Worm (Caenorhabditis elegans): Measurements from ENCODE around the gene EGAP4.1.

ce11 chrX:8709424-8709823 is 17.8 kb downstream of the EGAP4.1 start, which contains the start of gene kreg-1:
- no peak for TF ChIP-seq lim-6 (tag; optimal IDR thresholded peaks at IDR 0.05)
- TF ChIP-seq ama-1 (optimal IDR thresholded peaks at IDR 0.05) = no peak
- no peak for TF ChIP-seq mec-3 (tag; optimal IDR thresholded peaks at IDR 0.05; ENCODE audit: borderline replicate concordance)
- no peak for TF ChIP-seq ceh-6 (GFP tag; optimal IDR thresholded peaks at IDR 0.05)
- TF ChIP-seq eyg-1 (tag; optimal IDR thresholded peaks at IDR 0.05) = no peak
- TF ChIP-seq hlh-15 (tag; optimal IDR thresholded peaks at IDR 0.05) = no peak
- no peak for TF ChIP-seq pag-3 (tag; optimal IDR thresholded peaks at IDR 0.05; ENCODE audit: borderline replicate concordance)
- no peak for TF ChIP-seq pha-4 (tag; optimal IDR thresholded peaks at IDR 0.05)
- TF ChIP-seq pqm-1 (tag; optimal IDR thresholded peaks at IDR 0.05) = no peak

All from whole organism, late embryonic.